Worm (Caenorhabditis elegans) whole organism, young adult: ENCODE measurements around the gene M153.5.

Experiments used
- B0019.2 ChIP-seq: fragments of 200-800 bp; sonication (Bioruptor generic); conservative IDR thresholded peaks from 2 replicates; pipeline ENCODE4 v1.3.6; 2022; ENCODE audit warnings: missing genetic modification reagents, missing genetic modification characterization, missing compliant biosample characterization
- C06A6.2 ChIP-seq: fragments of 200-800 bp; sonication (Bioruptor generic); conservative IDR thresholded peaks from 2 replicates; pipeline ENCODE4 v1.3.6; 2022; ENCODE audit warnings: missing genetic modification characterization, missing compliant biosample characterization
- C17E4.6 ChIP-seq: fragments of 200-800 bp; sonication (Bioruptor generic); IDR thresholded peaks from 2 replicates; pipeline ENCODE4 v1.3.6; 2022; ENCODE audit warnings: missing genetic modification reagents, missing genetic modification characterization, missing compliant biosample characterization
- F23B12.7 ChIP-seq: sonication (generic microtip); optimal IDR thresholded peaks from 2 replicates; lab custom pipeline; 2017; ENCODE audit warnings: missing genetic modification characterization, mild to moderate bottlenecking, missing compliant biosample characterization, antibody characterized with exemption, moderate library complexity; ENCODE audit not compliant: insufficient read depth
- K12H6.12 ChIP-seq: fragments of 200-800 bp; sonication (Bioruptor generic); optimal IDR thresholded peaks from 2 replicates; lab custom pipeline; 2018; ENCODE audit warnings: mild to moderate bottlenecking, missing genetic modification characterization, missing compliant biosample characterization
- ama-1 ChIP-seq, 3 experiments: fragments of 150-350 bp in 1 of 3; sonication (generic microtip) in 2 of 3; optimal IDR thresholded peaks; 2 replicates each; lab custom pipeline; 2014 to 2018; ENCODE audit warnings: missing biosample characterization in 2 of 3, missing genetic modification characterization in 2 of 3, missing genetic modification reagents in 2 of 3
- aptf-2 ChIP-seq: fragments of 200-800 bp; sonication (Bioruptor generic); conservative IDR thresholded peaks from 2 replicates; pipeline ENCODE4 v1.3.6; 2022; ENCODE audit warnings: missing genetic modification reagents, missing genetic modification characterization, missing compliant biosample characterization
- atf-7 ChIP-seq: sonication (generic microtip); optimal IDR thresholded peaks from 2 replicates; lab custom pipeline; 2017; ENCODE audit warnings: mild to moderate bottlenecking, missing genetic modification characterization, missing compliant biosample characterization
- athp-1 ChIP-seq: sonication (generic microtip); optimal IDR thresholded peaks from 2 replicates; lab custom pipeline; 2017; ENCODE audit warnings: mild to moderate bottlenecking, missing genetic modification characterization, missing compliant biosample characterization
- bed-2 ChIP-seq: fragments of 200-800 bp; sonication (Bioruptor generic); IDR thresholded peaks from 2 replicates; pipeline ENCODE4 v1.3.6; 2022; ENCODE audit warnings: missing genetic modification reagents, missing genetic modification characterization, missing compliant biosample characterization
- cebp-1 ChIP-seq, 2 experiments: fragments of 200-800 bp in 1 of 2; sonication (Bioruptor generic) in 1 of 2; sonication (generic microtip) in 1 of 2; IDR thresholded peaks in 1 of 2; optimal IDR thresholded peaks in 1 of 2; 2 replicates each; pipeline versions ENCODE4 v1.3.6 to Lab custom; 2017 to 2022; ENCODE audit warnings: missing compliant biosample characterization in 2 of 2, missing genetic modification characterization in 2 of 2, mild to moderate bottlenecking in 1 of 2, missing genetic modification reagents in 1 of 2, moderate library complexity in 1 of 2
- cebp-2 ChIP-seq: fragments of 200-800 bp; sonication (Bioruptor generic); IDR thresholded peaks from 2 replicates; pipeline ENCODE4 v1.3.6; 2022; ENCODE audit warnings: missing genetic modification characterization, missing compliant biosample characterization
- ceh-100 ChIP-seq: fragments of 200-800 bp; sonication (Bioruptor generic); IDR thresholded peaks from 2 replicates; pipeline ENCODE4 v1.3.6; 2022; ENCODE audit warnings: missing genetic modification reagents, missing genetic modification characterization, missing compliant biosample characterization
- ceh-27 ChIP-seq: fragments of 200-800 bp; sonication (Bioruptor generic); optimal IDR thresholded peaks from 2 replicates; lab custom pipeline; 2018; ENCODE audit warnings: mild to moderate bottlenecking, missing genetic modification characterization, moderate library complexity, missing compliant biosample characterization
- chd-7 ChIP-seq: sonication (generic microtip); optimal IDR thresholded peaks from 2 replicates; lab custom pipeline; 2016; ENCODE audit warnings: mild to moderate bottlenecking, missing genetic modification characterization, moderate library complexity, missing compliant biosample characterization
- dpl-1 ChIP-seq: fragments of 150-350 bp; optimal IDR thresholded peaks from 2 replicates; lab custom pipeline; 2014; ENCODE audit warnings: missing biosample characterization, missing genetic modification reagents, missing genetic modification characterization
- ekl-4 ChIP-seq: fragments of 200-800 bp; sonication (Bioruptor generic); IDR thresholded peaks from 2 replicates; pipeline ENCODE4 v1.3.6; 2022; ENCODE audit warnings: missing genetic modification reagents, missing genetic modification characterization, missing compliant biosample characterization
- hmg-20 ChIP-seq: fragments of 200-800 bp; sonication (Bioruptor generic); IDR thresholded peaks from 2 replicates; pipeline ENCODE4 v1.3.6; 2022; ENCODE audit warnings: missing genetic modification reagents, missing genetic modification characterization, missing compliant biosample characterization
- hsf-1 ChIP-seq: fragments of 200-800 bp; sonication (Bioruptor generic); IDR thresholded peaks from 2 replicates; pipeline ENCODE4 v1.3.6; 2022; ENCODE audit warnings: missing genetic modification reagents, missing genetic modification characterization, missing compliant biosample characterization
- lin-40 ChIP-seq: sonication (generic microtip); optimal IDR thresholded peaks from 2 replicates; lab custom pipeline; 2016; ENCODE audit warnings: missing genetic modification characterization, mild to moderate bottlenecking, missing compliant biosample characterization, missing genotype, missing genetic modification reagents
- mel-28 ChIP-seq: sonication (generic microtip); optimal IDR thresholded peaks from 2 replicates; lab custom pipeline; 2016; ENCODE audit warnings: borderline replicate concordance, mild to moderate bottlenecking, missing genetic modification characterization, missing compliant biosample characterization
- nfyb-1 ChIP-seq: fragments of 200-800 bp; sonication (Bioruptor generic); IDR thresholded peaks from 2 replicates; pipeline ENCODE4 v1.3.6; 2022; ENCODE audit warnings: missing genetic modification reagents, missing genetic modification characterization, missing compliant biosample characterization
- nhr-120 ChIP-seq: fragments of 200-800 bp; sonication (Bioruptor generic); IDR thresholded peaks from 2 replicates; pipeline ENCODE4 v1.3.6; 2022; ENCODE audit warnings: missing genetic modification characterization, missing compliant biosample characterization
- nhr-179 ChIP-seq: sonication (generic microtip); optimal IDR thresholded peaks from 2 replicates; lab custom pipeline; 2016; ENCODE audit warnings: mild to moderate bottlenecking, missing genetic modification characterization, missing compliant biosample characterization
- nhr-80 ChIP-seq: sonication (generic microtip); optimal IDR thresholded peaks from 2 replicates; lab custom pipeline; 2016; ENCODE audit warnings: missing genetic modification characterization, missing compliant biosample characterization
- nhr-90 ChIP-seq: sonication (generic microtip); optimal IDR thresholded peaks from 2 replicates; lab custom pipeline; 2016; ENCODE audit warnings: missing genotype, mild to moderate bottlenecking, missing genetic modification characterization, missing compliant biosample characterization
- pha-4 ChIP-seq: fragments of 150-350 bp; sonication (generic microtip); optimal IDR thresholded peaks from 2 replicates; lab custom pipeline; 2014; ENCODE audit warnings: missing biosample characterization, missing genetic modification reagents, missing genetic modification characterization
- rpc-1 ChIP-seq, 2 experiments: fragments of 150-350 bp in 1 of 2; sonication (generic microtip) in 1 of 2; optimal IDR thresholded peaks; 2 replicates each; lab custom pipeline; 2014 to 2018; ENCODE audit warnings: missing biosample characterization in 1 of 2, missing genetic modification characterization in 1 of 2, missing genetic modification reagents in 1 of 2, missing genotype in 1 of 2
- sdz-38 ChIP-seq: sonication (generic microtip); optimal IDR thresholded peaks from 2 replicates; lab custom pipeline; 2016; ENCODE audit warnings: missing genotype, missing genetic modification characterization, missing compliant biosample characterization
- snpc-1.3 ChIP-seq: sonication (generic microtip); optimal IDR thresholded peaks from 2 replicates; lab custom pipeline; 2017; ENCODE audit warnings: missing genetic modification characterization, mild to moderate bottlenecking, missing compliant biosample characterization, antibody characterized with exemption, moderate library complexity, missing genotype, missing genetic modification reagents; ENCODE audit not compliant: insufficient read depth
- snpc-3.4 ChIP-seq: sonication (generic microtip); optimal IDR thresholded peaks from 2 replicates; lab custom pipeline; 2017; ENCODE audit warnings: missing genetic modification characterization, mild to moderate bottlenecking, missing compliant biosample characterization, antibody characterized with exemption, moderate library complexity, missing genotype, missing genetic modification reagents
- unc-62 ChIP-seq: fragments of 150-350 bp; optimal IDR thresholded peaks from 2 replicates; lab custom pipeline; 2014; ENCODE audit warnings: missing biosample characterization, missing genetic modification reagents, missing genetic modification characterization
- ztf-26 ChIP-seq: sonication (generic microtip); optimal IDR thresholded peaks from 2 replicates; lab custom pipeline; 2017; ENCODE audit warnings: missing genetic modification characterization, missing compliant biosample characterization
- ztf-3 ChIP-seq: fragments of 200-800 bp; sonication (Bioruptor generic); optimal IDR thresholded peaks from 2 replicates; lab custom pipeline; 2018; ENCODE audit warnings: mild to moderate bottlenecking, missing genetic modification characterization, missing compliant biosample characterization

Gene M153.5

DNA sequence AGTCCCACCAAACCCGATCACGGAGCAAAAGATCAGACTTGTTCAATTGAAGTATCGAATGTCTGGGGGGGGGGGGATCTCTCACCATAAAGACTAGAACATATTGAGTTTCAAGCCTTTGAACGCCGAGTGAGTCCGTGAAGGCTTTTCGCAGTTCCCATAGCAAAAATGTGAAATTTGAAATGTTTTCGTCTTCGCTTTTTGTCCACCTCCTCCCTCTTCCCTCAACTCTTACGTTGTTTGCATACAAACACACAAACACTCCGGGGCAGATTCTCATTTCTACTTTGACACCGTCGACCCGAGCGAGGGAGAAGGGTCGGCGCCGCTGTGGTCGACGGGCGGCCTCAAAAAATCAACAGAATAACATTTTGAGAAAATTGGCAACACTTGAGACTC is 35.3 kb downstream of the M153.5 start:
- TF ChIP-seq ama-1 (optimal IDR thresholded peaks at IDR 0.05; lab: Kevin White, UChicago) (no peak), ama-1 (GFP tag; optimal IDR thresholded peaks at IDR 0.05; lab: Kevin White, UChicago) (no peak), nhr-179 (tag; lab: Kevin White, UChicago) (no peak), lin-40 (tag; lab: Kevin White, UChicago) (no peak), C17E4.6 (GFP tag; lab: Robert Waterston, UW) (no peak), sdz-38 (tag; lab: Kevin White, UChicago) (no peak), C06A6.2 (GFP tag; lab: Robert Waterston, UW) (no peak), K12H6.12 (no peak)

ce11 chrX:12179817-12180384 is 36.1 kb downstream of the M153.5 start:
- TF ChIP-seq nhr-120 (GFP tag; lab: Robert Waterston, UW) (no peak), nfyb-1 (GFP tag; lab: Robert Waterston, UW) (no peak)
- TF ChIP-seq, all 124 proteins: peak for 0

ce11 chrX:12180681-12181080 is 36.9 kb downstream of the M153.5 start:
- TF ChIP-seq chd-7 (tag; lab: Kevin White, UChicago) (no peak), ztf-26 (tag; lab: Kevin White, UChicago) (peak; percentile 31), snpc-3.4 (no peak), athp-1 (tag; lab: Kevin White, UChicago) (no peak), dpl-1 (no peak), lin-40 (tag; lab: Kevin White, UChicago) (peak; percentile 62), pha-4 (tag; lab: Kevin White, UChicago) (no peak)

DNA sequence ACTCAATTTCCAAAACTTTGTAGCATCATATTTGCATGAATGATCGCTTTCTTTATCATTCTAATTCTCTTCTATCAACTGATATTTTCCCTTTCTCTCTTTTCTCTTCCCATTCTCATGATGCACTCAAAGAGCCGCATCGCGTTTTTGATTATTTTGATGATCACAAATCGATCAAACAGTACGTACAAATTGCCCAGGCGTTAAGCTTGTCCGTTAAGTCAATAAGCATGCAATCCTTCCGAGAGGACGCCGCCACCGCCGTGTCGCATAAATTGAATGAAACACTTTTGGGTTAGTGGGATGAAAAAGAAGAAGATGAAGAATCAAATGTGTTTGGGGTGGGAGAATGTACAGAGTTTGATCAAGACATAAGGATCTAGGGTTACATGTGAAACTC is 37.8 kb downstream of the M153.5 start:
- TF ChIP-seq bed-2 (GFP tag; lab: Robert Waterston, UW) (no peak), ztf-3 (GFP tag; lab: Kevin White, UChicago) (no peak), nhr-80 (tag; lab: Kevin White, UChicago) (peak; percentile 49), cebp-2 (GFP tag; lab: Robert Waterston, UW) (no peak), hsf-1 (GFP tag; lab: Robert Waterston, UW) (no peak), nhr-90 (no peak), mel-28 (tag; lab: Kevin White, UChicago) (no peak), ceh-27 (GFP tag; lab: Kevin White, UChicago) (no peak), athp-1 (tag; lab: Kevin White, UChicago) (no peak)

- TF ChIP-seq F23B12.7 (tag; lab: Kevin White, UChicago), result no peak
- no peak for TF ChIP-seq cebp-1 (GFP tag; IDR thresholded peaks at IDR 0.05; lab: Robert Waterston, UW)
- no peak for TF ChIP-seq cebp-1 (tag; optimal IDR thresholded peaks at IDR 0.05; lab: Kevin White, UChicago)
- TF ChIP-seq unc-62, result no peak
- TF ChIP-seq aptf-2 (GFP tag; lab: Robert Waterston, UW), result no peak
- TF ChIP-seq mel-28 (tag; lab: Kevin White, UChicago), result no peak
- no peak for TF ChIP-seq C17E4.6 (GFP tag; lab: Robert Waterston, UW)
- no peak for TF ChIP-seq hmg-20 (GFP tag; lab: Robert Waterston, UW)
- no peak for TF ChIP-seq snpc-1.3 (tag; lab: Kevin White, UChicago)
- TF ChIP-seq atf-7, result no peak
- TF ChIP-seq rpc-1 (optimal IDR thresholded peaks at IDR 0.05; lab: Kevin White, UChicago), result no peak
- TF ChIP-seq rpc-1 (tag; optimal IDR thresholded peaks at IDR 0.05; lab: Kevin White, UChicago), result no peak
- no peak for TF ChIP-seq B0019.2
- TF ChIP-seq ceh-100 (GFP tag; lab: Robert Waterston, UW), result no peak
- TF ChIP-seq ekl-4, result no peak
Measured at ce11 chrX:12182684-12183477, 39.1 kb downstream of the M153.5 start.
